Worm (Caenorhabditis elegans) whole organism, young adult: Measurements from ENCODE around the gene R05G6.10.

Experiments used
- B0261.1 ChIP-seq: sonication (generic microtip); optimal IDR thresholded peaks from 2 replicates; lab custom pipeline; 2016; ENCODE audit warnings: mild to moderate bottlenecking, missing genetic modification characterization, moderate library complexity, missing compliant biosample characterization
- B0336.3 ChIP-seq: fragments of 200-800 bp; sonication (Bioruptor generic); IDR thresholded peaks from 2 replicates; pipeline ENCODE4 v1.3.6; 2022; ENCODE audit warnings: missing genetic modification characterization, missing compliant biosample characterization
- C17E4.6 ChIP-seq: fragments of 200-800 bp; sonication (Bioruptor generic); IDR thresholded peaks from 2 replicates; pipeline ENCODE4 v1.3.6; 2022; ENCODE audit warnings: missing genetic modification reagents, missing genetic modification characterization, missing compliant biosample characterization
- F10E7.11 ChIP-seq: sonication (generic microtip); optimal IDR thresholded peaks from 2 replicates; lab custom pipeline; 2017; ENCODE audit warnings: mild to moderate bottlenecking, missing genetic modification characterization, moderate library complexity, missing compliant biosample characterization
- F23B12.7 ChIP-seq: sonication (generic microtip); optimal IDR thresholded peaks from 2 replicates; lab custom pipeline; 2017; ENCODE audit warnings: missing genetic modification characterization, mild to moderate bottlenecking, missing compliant biosample characterization, antibody characterized with exemption, moderate library complexity; ENCODE audit not compliant: insufficient read depth
- F33H1.4 ChIP-seq: fragments of 200-800 bp; sonication (Bioruptor generic); IDR thresholded peaks from 2 replicates; pipeline ENCODE4 v1.3.6; 2022; ENCODE audit warnings: missing genetic modification reagents, missing genetic modification characterization, missing compliant biosample characterization
- F39B2.1 ChIP-seq: fragments of 200-800 bp; sonication (Bioruptor generic); IDR thresholded peaks from 2 replicates; pipeline ENCODE4 v1.3.6; 2022; ENCODE audit warnings: missing genetic modification reagents, missing genetic modification characterization, missing compliant biosample characterization
- F49E8.2 ChIP-seq: sonication (generic microtip); optimal IDR thresholded peaks from 3 replicates; lab custom pipeline; 2017; ENCODE audit warnings: missing genetic modification characterization, mild to moderate bottlenecking, missing compliant biosample characterization, antibody characterized with exemption, moderate library complexity; ENCODE audit not compliant: insufficient read depth
- F57A8.1 ChIP-seq: fragments of 200-800 bp; sonication (Bioruptor generic); optimal IDR thresholded peaks from 2 replicates; lab custom pipeline; 2018; ENCODE audit warnings: mild to moderate bottlenecking, missing genetic modification characterization, moderate library complexity, missing compliant biosample characterization
- K12H6.12 ChIP-seq: fragments of 200-800 bp; sonication (Bioruptor generic); optimal IDR thresholded peaks from 2 replicates; lab custom pipeline; 2018; ENCODE audit warnings: mild to moderate bottlenecking, missing genetic modification characterization, missing compliant biosample characterization
- Y53F4B.3 ChIP-seq: fragments of 200-800 bp; sonication (Bioruptor generic); IDR thresholded peaks from 2 replicates; pipeline ENCODE4 v1.3.6; 2022; ENCODE audit warnings: missing genetic modification reagents, missing genetic modification characterization, missing compliant biosample characterization
- Y53G8AR.9 ChIP-seq: fragments of 200-800 bp; sonication (Bioruptor generic); conservative IDR thresholded peaks from 2 replicates; pipeline ENCODE4 v1.3.6; 2022; ENCODE audit warnings: missing genetic modification reagents, missing genetic modification characterization, missing compliant biosample characterization
- Y95B8A.8 ChIP-seq: fragments of 200-800 bp; sonication (Bioruptor generic); IDR thresholded peaks from 2 replicates; pipeline ENCODE4 v1.3.6; 2022; ENCODE audit warnings: missing genetic modification reagents, missing genetic modification characterization, missing compliant biosample characterization
- ZK185.1 ChIP-seq: sonication (generic microtip); optimal IDR thresholded peaks from 2 replicates; lab custom pipeline; 2016; ENCODE audit warnings: mild to moderate bottlenecking, missing genetic modification characterization, missing compliant biosample characterization; ENCODE audit not compliant: poor library complexity, severe bottlenecking
- ama-1 ChIP-seq, 3 experiments: fragments of 150-350 bp in 1 of 3; sonication (generic microtip) in 2 of 3; optimal IDR thresholded peaks; 2 replicates each; lab custom pipeline; 2014 to 2018; ENCODE audit warnings: missing biosample characterization in 2 of 3, missing genetic modification characterization in 2 of 3, missing genetic modification reagents in 2 of 3
- attf-3 ChIP-seq: fragments of 200-800 bp; sonication (Bioruptor generic); conservative IDR thresholded peaks from 2 replicates; pipeline ENCODE4 v1.3.6; 2022; ENCODE audit warnings: missing genetic modification reagents, missing genetic modification characterization, missing compliant biosample characterization
- ccch-3 ChIP-seq: fragments of 200-800 bp; sonication (Bioruptor generic); optimal IDR thresholded peaks from 2 replicates; lab custom pipeline; 2018; ENCODE audit warnings: mild to moderate bottlenecking, missing genetic modification characterization, missing compliant biosample characterization
- ceh-27 ChIP-seq: fragments of 200-800 bp; sonication (Bioruptor generic); optimal IDR thresholded peaks from 2 replicates; lab custom pipeline; 2018; ENCODE audit warnings: mild to moderate bottlenecking, missing genetic modification characterization, moderate library complexity, missing compliant biosample characterization
- ceh-40 ChIP-seq: fragments of 200-800 bp; sonication (Bioruptor generic); IDR thresholded peaks from 2 replicates; pipeline ENCODE4 v1.3.6; 2022; ENCODE audit warnings: missing genetic modification characterization, missing compliant biosample characterization
- dox-1 ChIP-seq: fragments of 200-800 bp; sonication (Bioruptor generic); IDR thresholded peaks from 2 replicates; pipeline ENCODE4 v1.3.6; 2022; ENCODE audit warnings: missing genetic modification reagents, missing genetic modification characterization, missing compliant biosample characterization
- dpff-1 ChIP-seq: sonication (generic microtip); optimal IDR thresholded peaks from 2 replicates; lab custom pipeline; 2017; ENCODE audit warnings: mild to moderate bottlenecking, missing genetic modification characterization, missing compliant biosample characterization
- egl-44 ChIP-seq: fragments of 200-800 bp; sonication (Bioruptor generic); IDR thresholded peaks from 2 replicates; pipeline ENCODE4 v1.3.6; 2022; ENCODE audit warnings: missing genetic modification reagents, missing genetic modification characterization, missing compliant biosample characterization
- gei-17 ChIP-seq: fragments of 200-800 bp; sonication (Bioruptor generic); optimal IDR thresholded peaks from 2 replicates; lab custom pipeline; 2018; ENCODE audit warnings: mild to moderate bottlenecking, missing genetic modification characterization, missing compliant biosample characterization
- him-1 ChIP-seq: sonication (generic microtip); optimal IDR thresholded peaks from 2 replicates; lab custom pipeline; 2016; ENCODE audit warnings: missing genotype, missing genetic modification reagents, missing genetic modification characterization, missing compliant biosample characterization
- hlh-12 ChIP-seq: sonication (generic microtip); optimal IDR thresholded peaks from 2 replicates; lab custom pipeline; 2016; ENCODE audit warnings: missing genetic modification characterization, missing compliant biosample characterization
- hlh-26 ChIP-seq: fragments of 200-800 bp; sonication (Bioruptor generic); conservative IDR thresholded peaks from 2 replicates; pipeline ENCODE4 v1.3.6; 2022; ENCODE audit warnings: missing genetic modification reagents, missing genetic modification characterization, missing compliant biosample characterization
- hmg-20 ChIP-seq: fragments of 200-800 bp; sonication (Bioruptor generic); IDR thresholded peaks from 2 replicates; pipeline ENCODE4 v1.3.6; 2022; ENCODE audit warnings: missing genetic modification reagents, missing genetic modification characterization, missing compliant biosample characterization
- let-526 ChIP-seq: fragments of 200-800 bp; sonication (Bioruptor generic); IDR thresholded peaks from 2 replicates; pipeline ENCODE4 v1.3.6; 2022; ENCODE audit warnings: missing genetic modification reagents, missing genetic modification characterization, missing compliant biosample characterization
- lsy-27 ChIP-seq: sonication (generic microtip); optimal IDR thresholded peaks from 2 replicates; lab custom pipeline; 2017; ENCODE audit warnings: missing genetic modification characterization, mild to moderate bottlenecking, missing compliant biosample characterization, antibody characterized with exemption, missing genotype, borderline replicate concordance; ENCODE audit not compliant: insufficient read depth
- madf-8 ChIP-seq: fragments of 200-800 bp; sonication (Bioruptor generic); conservative IDR thresholded peaks from 2 replicates; pipeline ENCODE4 v1.3.6; 2022; ENCODE audit warnings: missing genetic modification reagents, missing genetic modification characterization, missing compliant biosample characterization
- nfya-1 ChIP-seq: sonication (generic microtip); optimal IDR thresholded peaks from 2 replicates; lab custom pipeline; 2017; ENCODE audit warnings: antibody characterized with exemption, missing compliant biosample characterization, missing genetic modification characterization, borderline replicate concordance; ENCODE audit not compliant: insufficient read depth
- nfyb-1 ChIP-seq: fragments of 200-800 bp; sonication (Bioruptor generic); IDR thresholded peaks from 2 replicates; pipeline ENCODE4 v1.3.6; 2022; ENCODE audit warnings: missing genetic modification reagents, missing genetic modification characterization, missing compliant biosample characterization
- nhr-27 ChIP-seq: fragments of 200-800 bp; sonication (Bioruptor generic); optimal IDR thresholded peaks from 2 replicates; lab custom pipeline; 2018; ENCODE audit warnings: mild to moderate bottlenecking, missing genetic modification characterization, moderate library complexity, missing compliant biosample characterization
- nhr-90 ChIP-seq: sonication (generic microtip); optimal IDR thresholded peaks from 2 replicates; lab custom pipeline; 2016; ENCODE audit warnings: missing genotype, mild to moderate bottlenecking, missing genetic modification characterization, missing compliant biosample characterization
- pbrm-1 ChIP-seq: fragments of 200-800 bp; sonication (Bioruptor generic); IDR thresholded peaks from 2 replicates; pipeline ENCODE4 v1.3.6; 2022; ENCODE audit warnings: missing genetic modification reagents, missing genetic modification characterization, missing compliant biosample characterization
- rec-8 ChIP-seq, 2 experiments: sonication (generic microtip); optimal IDR thresholded peaks; 2 replicates each; lab custom pipeline; 2016; ENCODE audit warnings: mild to moderate bottlenecking in 2 of 2, missing genetic modification characterization in 2 of 2, missing genetic modification reagents in 2 of 2, missing genotype in 2 of 2, missing biosample characterization in 1 of 2, missing compliant biosample characterization in 1 of 2, moderate library complexity in 1 of 2
- repo-1 ChIP-seq: sonication (generic microtip); optimal IDR thresholded peaks from 2 replicates; lab custom pipeline; 2017; ENCODE audit warnings: mild to moderate bottlenecking, missing genetic modification characterization, missing compliant biosample characterization
- sdz-38 ChIP-seq: sonication (generic microtip); optimal IDR thresholded peaks from 2 replicates; lab custom pipeline; 2016; ENCODE audit warnings: missing genotype, missing genetic modification characterization, missing compliant biosample characterization
- snpc-1.3 ChIP-seq: sonication (generic microtip); optimal IDR thresholded peaks from 2 replicates; lab custom pipeline; 2017; ENCODE audit warnings: missing genetic modification characterization, mild to moderate bottlenecking, missing compliant biosample characterization, antibody characterized with exemption, moderate library complexity, missing genotype, missing genetic modification reagents; ENCODE audit not compliant: insufficient read depth
- snpc-3.4 ChIP-seq: sonication (generic microtip); optimal IDR thresholded peaks from 2 replicates; lab custom pipeline; 2017; ENCODE audit warnings: missing genetic modification characterization, mild to moderate bottlenecking, missing compliant biosample characterization, antibody characterized with exemption, moderate library complexity, missing genotype, missing genetic modification reagents
- somi-1 ChIP-seq: fragments of 200-800 bp; sonication (Bioruptor generic); optimal IDR thresholded peaks from 2 replicates; lab custom pipeline; 2018; ENCODE audit warnings: mild to moderate bottlenecking, missing genetic modification characterization, missing compliant biosample characterization
- xnd-1 ChIP-seq: sonication (generic microtip); optimal IDR thresholded peaks from 2 replicates; lab custom pipeline; 2016; ENCODE audit warnings: missing genotype, missing genetic modification reagents, missing genetic modification characterization, missing compliant biosample characterization
- ztf-22 ChIP-seq: fragments of 200-800 bp; sonication (Bioruptor generic); optimal IDR thresholded peaks from 2 replicates; lab custom pipeline; 2018; ENCODE audit warnings: mild to moderate bottlenecking, missing genetic modification characterization, moderate library complexity, missing compliant biosample characterization
- ztf-25 ChIP-seq: fragments of 200-800 bp; sonication (Bioruptor generic); IDR thresholded peaks from 2 replicates; pipeline ENCODE4 v1.3.6; 2022; ENCODE audit warnings: missing genetic modification reagents, missing genetic modification characterization, missing compliant biosample characterization
- ztf-3 ChIP-seq: fragments of 200-800 bp; sonication (Bioruptor generic); optimal IDR thresholded peaks from 2 replicates; lab custom pipeline; 2018; ENCODE audit warnings: mild to moderate bottlenecking, missing genetic modification characterization, missing compliant biosample characterization
- ztf-6 ChIP-seq: fragments of 200-800 bp; sonication (Bioruptor generic); IDR thresholded peaks from 2 replicates; pipeline ENCODE4 v1.3.6; 2022; ENCODE audit warnings: missing genetic modification reagents, missing genetic modification characterization, missing compliant biosample characterization

R05G6.10 gene

DNA sequence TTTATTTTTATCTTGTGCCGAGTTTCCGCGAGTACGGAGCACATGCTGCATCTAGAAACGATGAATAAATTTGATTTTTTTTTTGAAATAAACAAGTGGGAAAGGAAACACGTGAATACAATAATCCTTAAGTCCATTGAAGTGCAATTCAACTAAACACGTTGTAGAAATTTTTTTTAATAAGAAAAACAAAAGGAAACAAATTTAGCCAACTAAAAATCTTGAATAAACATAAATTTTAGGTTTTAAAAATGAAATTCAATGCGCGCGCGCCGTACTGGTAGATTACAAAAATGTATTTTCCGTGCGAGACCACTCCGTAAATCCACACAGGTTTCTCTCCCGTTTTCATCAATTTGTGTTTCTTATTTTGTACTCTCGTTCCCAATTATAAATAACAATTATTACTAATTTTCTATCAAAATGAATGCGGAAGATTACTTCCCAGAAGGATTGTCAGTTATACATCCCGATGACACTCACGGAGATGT is 69.1 kb downstream of the R05G6.10 start, which contains the start of the genes plk-3 and F55G1.6 (continued):
- no peak for TF ChIP-seq repo-1
- TF ChIP-seq attf-3 (GFP tag; lab: Robert Waterston, UW): no peak
- TF ChIP-seq snpc-3.4 (tag; lab: Kevin White, UChicago): peak; percentile 53
- no peak for TF ChIP-seq egl-44 (GFP tag; lab: Robert Waterston, UW)
- TF ChIP-seq F39B2.1 (GFP tag; lab: Robert Waterston, UW): no peak
- TF ChIP-seq hmg-20 (GFP tag; lab: Robert Waterston, UW): no peak
- no peak for TF ChIP-seq gei-17 (GFP tag; lab: Kevin White, UChicago)
- TF ChIP-seq him-1: peak; percentile 11
- TF ChIP-seq snpc-1.3 (tag; lab: Kevin White, UChicago): peak; percentile 20
- peak; percentile 44 for TF ChIP-seq F49E8.2 (tag; lab: Kevin White, UChicago)
- no peak for TF ChIP-seq hlh-26
- no peak for TF ChIP-seq pbrm-1 (GFP tag; lab: Robert Waterston, UW)
- no peak for TF ChIP-seq F23B12.7 (tag; lab: Kevin White, UChicago)
- no peak for TF ChIP-seq ztf-22
- TF ChIP-seq nfyb-1: no peak
- TF ChIP-seq let-526 (GFP tag; lab: Robert Waterston, UW): no peak
- no peak for TF ChIP-seq ceh-27 (GFP tag; lab: Kevin White, UChicago)
- no peak for TF ChIP-seq nhr-27 (tag; lab: Kevin White, UChicago)
- no peak for TF ChIP-seq B0261.1
- TF ChIP-seq nfya-1: no peak
- no peak for TF ChIP-seq dox-1 (GFP tag; lab: Robert Waterston, UW)
- no peak for TF ChIP-seq C17E4.6 (GFP tag; lab: Robert Waterston, UW)
- TF ChIP-seq xnd-1 (tag; lab: Kevin White, UChicago): peak; percentile 63
- TF ChIP-seq madf-8 (GFP tag; lab: Robert Waterston, UW): peak; percentile 73
- no peak for TF ChIP-seq nhr-90 (tag; lab: Kevin White, UChicago)
- no peak for TF ChIP-seq F10E7.11
- no peak for TF ChIP-seq sdz-38 (tag; lab: Kevin White, UChicago)
- no peak for TF ChIP-seq ztf-25
- TF ChIP-seq hlh-12 (tag; lab: Kevin White, UChicago): no peak
- TF ChIP-seq K12H6.12 (tag; lab: Kevin White, UChicago): no peak
- TF ChIP-seq Y53F4B.3 (GFP tag; lab: Robert Waterston, UW): no peak
- no peak for TF ChIP-seq ZK185.1
- no peak for TF ChIP-seq Y95B8A.8
- TF ChIP-seq ztf-3 (GFP tag; lab: Kevin White, UChicago): no peak
- no peak for TF ChIP-seq lsy-27
- no peak for TF ChIP-seq B0336.3 (GFP tag; lab: Robert Waterston, UW)
- TF ChIP-seq Y53G8AR.9 (GFP tag; lab: Robert Waterston, UW): no peak
- peak; percentile 89 for TF ChIP-seq F33H1.4 (GFP tag; lab: Robert Waterston, UW)
- TF ChIP-seq ceh-40 (GFP tag; lab: Robert Waterston, UW): no peak
- TF ChIP-seq dpff-1 (tag; lab: Kevin White, UChicago): no peak
- no peak for TF ChIP-seq ama-1 (optimal IDR thresholded peaks at IDR 0.05; lab: Kevin White, UChicago)
- TF ChIP-seq ama-1 (GFP tag; optimal IDR thresholded peaks at IDR 0.05; lab: Kevin White, UChicago): no peak
- TF ChIP-seq F57A8.1 (GFP tag; lab: Kevin White, UChicago): no peak
- TF ChIP-seq ztf-6 (GFP tag; lab: Robert Waterston, UW): no peak
- TF ChIP-seq rec-8 (tag; optimal IDR thresholded peaks at IDR 0.05; lab: Kevin White, UChicago): no peak
- TF ChIP-seq ccch-3 (GFP tag; lab: Kevin White, UChicago): no peak
- TF ChIP-seq somi-1 (GFP tag; lab: Kevin White, UChicago): no peak
